Fruit fly (Drosophila melanogaster): ENCODE results near the gene CG32944.

dm6 chr3R:4449256-4449655 lies 29.9 kb upstream of the CG32944 start:
- TF ChIP-seq CG13204 (GFP tag; optimal IDR thresholded peaks at IDR 0.05) (peak; percentile 52), CG8159 (tag; optimal IDR thresholded peaks at IDR 0.05) (no peak), Pif1A (GFP tag; optimal IDR thresholded peaks at IDR 0.05) (no peak), EcR (GFP tag; optimal IDR thresholded peaks at IDR 0.05) (no peak), CG4496 (GFP tag; IDR thresholded peaks at IDR 0.05) (no peak), Pif1B (GFP tag; optimal IDR thresholded peaks at IDR 0.05) (no peak), CG34367 (tag; optimal IDR thresholded peaks at IDR 0.05) (no peak), CG12605 (GFP tag; IDR thresholded peaks at IDR 0.05) (peak; percentile 48; the same call in 1 of the 2 replicates), CG32121 (GFP tag; IDR thresholded peaks at IDR 0.05) (no peak), CG15710 (tag; optimal IDR thresholded peaks at IDR 0.05) (no peak), Ets98B (GFP tag; IDR thresholded peaks at IDR 0.05) (no peak)
